Worm (Caenorhabditis elegans) whole organism, early embryonic: Measurements from ENCODE around the gene clec-214.

Experiments used
- B0310.2 ChIP-seq: sonication (generic microtip); optimal IDR thresholded peaks from 2 replicates; lab custom pipeline; 2016; ENCODE audit warnings: mild to moderate bottlenecking, missing genetic modification characterization, missing compliant biosample characterization
- F13C5.2 ChIP-seq: sonication (generic microtip); optimal IDR thresholded peaks from 2 replicates; lab custom pipeline; 2017; ENCODE audit warnings: mild to moderate bottlenecking, missing genetic modification characterization, inconsistent platforms, missing compliant biosample characterization
- aly-1 ChIP-seq: sonication (generic microtip); optimal IDR thresholded peaks from 2 replicates; lab custom pipeline; 2016; ENCODE audit warnings: missing genetic modification characterization, missing compliant biosample characterization
- ama-1 ChIP-seq: fragments of 150-350 bp; optimal IDR thresholded peaks from 2 replicates; lab custom pipeline; 2014
- ceh-13 ChIP-seq: fragments of 200-800 bp; sonication (Bioruptor generic); optimal IDR thresholded peaks from 2 replicates; lab custom pipeline; 2018; ENCODE audit warnings: mild to moderate bottlenecking, missing genetic modification characterization, missing compliant biosample characterization
- ceh-36 ChIP-seq: sonication (generic microtip); optimal IDR thresholded peaks from 2 replicates; lab custom pipeline; 2016; ENCODE audit warnings: missing genetic modification characterization, inconsistent platforms, missing compliant biosample characterization
- ets-7 ChIP-seq: sonication (generic microtip); optimal IDR thresholded peaks from 2 replicates; lab custom pipeline; 2016; ENCODE audit warnings: missing genotype, missing genetic modification characterization, missing compliant biosample characterization
- flt-1 ChIP-seq: fragments of 200-800 bp; sonication (Bioruptor generic); IDR thresholded peaks from 2 replicates; pipeline ENCODE4 v1.3.6; 2022; ENCODE audit warnings: missing genetic modification characterization, missing compliant biosample characterization
- hmbx-1 ChIP-seq: sonication (generic microtip); optimal IDR thresholded peaks from 2 replicates; lab custom pipeline; 2016; ENCODE audit warnings: mild to moderate bottlenecking, missing genetic modification characterization, missing compliant biosample characterization
- hmg-4 ChIP-seq: fragments of 200-800 bp; sonication (Bioruptor generic); optimal IDR thresholded peaks from 2 replicates; lab custom pipeline; 2018; ENCODE audit warnings: mild to moderate bottlenecking, missing genetic modification characterization, missing compliant biosample characterization
- hnd-1 ChIP-seq: sonication (generic microtip); optimal IDR thresholded peaks from 2 replicates; lab custom pipeline; 2016; ENCODE audit warnings: missing genetic modification characterization, missing compliant biosample characterization
- pes-1 ChIP-seq: fragments of 200-800 bp; sonication (Bioruptor generic); IDR thresholded peaks from 2 replicates; pipeline ENCODE4 v1.3.6; 2022; ENCODE audit warnings: missing genetic modification reagents, missing genetic modification characterization, missing compliant biosample characterization
- scrt-1 ChIP-seq: fragments of 200-800 bp; sonication (Bioruptor generic); IDR thresholded peaks from 2 replicates; pipeline ENCODE4 v1.3.6; 2022; ENCODE audit warnings: missing genetic modification characterization, missing compliant biosample characterization
- sea-1 ChIP-seq: fragments of 200-800 bp; sonication (Bioruptor generic); conservative IDR thresholded peaks from 2 replicates; pipeline ENCODE4 v1.3.6; 2022; ENCODE audit warnings: missing genetic modification characterization, missing compliant biosample characterization
- tbx-11 ChIP-seq: fragments of 200-800 bp; sonication (Bioruptor generic); IDR thresholded peaks from 2 replicates; pipeline ENCODE4 v1.3.6; 2022; ENCODE audit warnings: missing genetic modification characterization, missing compliant biosample characterization
- tbx-37 ChIP-seq: fragments of 200-800 bp; sonication (Bioruptor generic); conservative IDR thresholded peaks from 2 replicates; pipeline ENCODE4 v1.3.6; 2022; ENCODE audit warnings: missing genetic modification reagents, missing genetic modification characterization, missing compliant biosample characterization
- tra-4 ChIP-seq: sonication (generic microtip); optimal IDR thresholded peaks from 2 replicates; lab custom pipeline; 2017; ENCODE audit warnings: missing genetic modification characterization, missing compliant biosample characterization

Gene clec-214

DNA sequence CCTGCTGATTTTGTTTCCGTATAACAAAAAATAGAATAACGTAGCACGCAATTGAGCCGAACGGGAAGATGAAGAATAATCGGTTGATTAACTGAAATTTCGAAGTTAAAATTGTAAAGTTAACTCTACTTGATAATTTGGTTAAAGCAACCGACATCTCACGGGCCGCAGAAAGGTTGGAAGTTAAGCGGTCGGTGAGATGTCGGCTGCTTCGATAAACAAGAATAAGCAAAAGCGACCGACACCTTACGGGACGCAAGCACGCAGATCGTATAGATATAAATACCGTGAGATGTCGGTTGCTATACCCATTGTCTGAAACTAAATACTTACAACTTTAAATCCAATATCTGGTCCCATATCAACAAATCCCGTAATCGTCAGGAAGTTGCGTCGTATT, 15.0 kb upstream of the clec-214 start:
- TF ChIP-seq tra-4 (tag; lab: Kevin White, UChicago) (no peak), sea-1 (GFP tag; lab: Robert Waterston, UW) (no peak), hnd-1 (tag; lab: Kevin White, UChicago) (no peak), tbx-37 (no peak), pes-1 (no peak), ets-7 (tag; lab: Kevin White, UChicago) (no peak), F13C5.2 (no peak), ama-1 (no peak), hmbx-1 (no peak), B0310.2 (tag; lab: Kevin White, UChicago) (no peak), aly-1 (tag; lab: Kevin White, UChicago) (no peak), ceh-36 (tag; lab: Kevin White, UChicago) (no peak), ceh-13 (no peak), tbx-11 (GFP tag; lab: Robert Waterston, UW) (no peak), flt-1 (GFP tag; lab: Robert Waterston, UW) (no peak), scrt-1 (GFP tag; lab: Robert Waterston, UW) (no peak), hmg-4 (GFP tag; lab: Kevin White, UChicago) (no peak)

DNA sequence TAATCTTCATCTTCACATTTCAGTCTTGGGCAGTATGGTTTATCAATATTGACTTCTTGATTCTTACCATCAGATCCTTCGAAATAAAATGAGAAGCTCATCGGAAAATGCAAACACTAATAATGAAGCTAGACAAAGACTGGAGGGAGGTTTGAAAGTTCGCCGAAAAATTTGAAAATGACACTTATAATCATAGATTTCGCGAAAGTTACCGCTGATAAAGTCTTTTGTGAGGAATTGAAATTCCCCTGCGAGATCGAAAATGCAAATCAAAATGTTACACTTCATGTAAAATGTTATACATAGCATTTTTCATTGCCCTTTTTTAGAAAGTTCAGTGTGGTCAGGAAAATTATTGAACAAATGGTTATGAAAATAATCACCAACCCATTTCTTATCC, 11.9 kb upstream of the clec-214 start, which contains the start of gene C50E3.7:
C50E3.7 (minus strand) TSS at position 101 of the 400 bp plus-strand sequence.
- TF ChIP-seq flt-1 (GFP tag; lab: Robert Waterston, UW) (no peak), tbx-37 (no peak), ama-1 (no peak), aly-1 (tag; lab: Kevin White, UChicago) (no peak), B0310.2 (tag; lab: Kevin White, UChicago) (no peak), sea-1 (GFP tag; lab: Robert Waterston, UW) (no peak), F13C5.2 (no peak), tra-4 (tag; lab: Kevin White, UChicago) (no peak), scrt-1 (GFP tag; lab: Robert Waterston, UW) (no peak), hmg-4 (GFP tag; lab: Kevin White, UChicago) (no peak), ets-7 (tag; lab: Kevin White, UChicago) (no peak), pes-1 (no peak), ceh-36 (tag; lab: Kevin White, UChicago) (no peak), tbx-11 (GFP tag; lab: Robert Waterston, UW) (no peak), hnd-1 (tag; lab: Kevin White, UChicago) (no peak), hmbx-1 (no peak)

DNA sequence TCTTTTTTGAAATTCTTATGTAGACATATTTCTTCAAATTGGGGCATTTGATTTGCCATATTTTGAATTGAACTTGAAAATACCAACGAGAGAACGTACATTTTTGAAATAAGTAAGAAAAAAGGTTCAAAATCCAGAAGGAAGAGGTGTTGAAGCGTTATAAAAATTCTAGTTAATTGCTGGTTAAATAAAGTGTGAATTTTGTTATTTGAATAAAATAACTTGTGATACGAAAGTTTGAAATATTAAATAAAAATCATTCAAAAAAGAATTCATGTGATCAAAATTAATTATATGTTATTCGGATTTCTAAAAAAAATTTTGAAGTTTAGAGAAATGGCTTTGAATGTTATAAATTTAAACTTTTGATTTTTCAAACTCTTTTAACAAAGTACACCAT, 10.0 kb upstream of the clec-214 start, which contains the start of gene C50E3.9:
C50E3.9 (minus strand) TSS at position 101 of the 400 bp plus-strand sequence.
- TF ChIP-seq hnd-1 (tag; lab: Kevin White, UChicago) (no peak), tbx-11 (GFP tag; lab: Robert Waterston, UW) (no peak), ceh-36 (tag; lab: Kevin White, UChicago) (no peak), ama-1 (no peak), B0310.2 (tag; lab: Kevin White, UChicago) (no peak)

DNA sequence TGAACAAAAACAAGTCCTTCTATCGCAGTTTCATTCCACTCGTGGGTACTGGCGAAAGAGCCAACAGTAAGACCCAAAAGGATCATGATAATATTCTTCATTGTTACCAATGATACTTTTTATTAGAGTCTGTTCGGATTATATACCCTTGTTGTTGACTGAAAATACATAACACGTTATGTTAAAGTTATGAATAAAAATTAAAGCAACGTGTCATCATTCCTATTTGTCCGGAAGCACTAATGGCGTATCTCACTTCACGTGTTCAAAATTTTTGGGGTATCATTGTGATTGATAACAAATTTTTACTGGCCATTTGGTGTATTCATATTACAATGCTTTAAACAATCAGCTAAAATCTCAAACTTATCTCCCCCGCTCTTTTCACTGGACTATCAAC, 8.7 kb upstream of the clec-214 start, which contains the start of gene scl-26:
scl-26 (minus strand) TSS at position 101 of the 400 bp plus-strand sequence.
- no peak for TF ChIP-seq flt-1 (GFP tag; lab: Robert Waterston, UW)
- no peak for TF ChIP-seq tbx-37
- TF ChIP-seq scrt-1 (GFP tag; lab: Robert Waterston, UW) = no peak
- no peak for TF ChIP-seq aly-1 (tag; lab: Kevin White, UChicago)

DNA sequence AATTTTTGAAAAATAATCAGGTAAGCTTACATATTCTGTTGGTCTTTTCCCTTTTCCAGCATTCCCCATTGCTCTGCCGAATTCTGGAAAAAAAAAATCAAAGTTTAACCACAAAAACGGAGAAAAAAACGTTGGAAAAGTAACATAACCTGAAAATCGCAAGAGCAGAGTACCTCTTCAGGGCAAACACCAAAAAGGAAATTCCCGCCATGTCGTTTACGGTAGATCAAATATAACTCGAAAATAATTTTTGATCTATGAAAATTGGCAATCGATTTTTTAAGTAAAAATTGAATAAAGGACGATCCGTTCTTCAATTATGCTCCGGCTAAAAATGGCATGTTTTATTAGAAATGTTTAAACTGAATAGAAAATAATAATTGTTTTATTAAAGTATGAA, 6.8 kb upstream of the clec-214 start, which contains the start of gene C50E3.11:
C50E3.11 (minus strand) TSS at position 83 of the 400 bp plus-strand sequence.
- no peak for TF ChIP-seq sea-1 (GFP tag; lab: Robert Waterston, UW)
- no peak for TF ChIP-seq tbx-37
- no peak for TF ChIP-seq flt-1 (GFP tag; lab: Robert Waterston, UW)
- TF ChIP-seq B0310.2 (tag; lab: Kevin White, UChicago) = no peak
- no peak for TF ChIP-seq hmg-4 (GFP tag; lab: Kevin White, UChicago)
- TF ChIP-seq ets-7 (tag; lab: Kevin White, UChicago) = no peak
- TF ChIP-seq scrt-1 (GFP tag; lab: Robert Waterston, UW) = no peak

DNA sequence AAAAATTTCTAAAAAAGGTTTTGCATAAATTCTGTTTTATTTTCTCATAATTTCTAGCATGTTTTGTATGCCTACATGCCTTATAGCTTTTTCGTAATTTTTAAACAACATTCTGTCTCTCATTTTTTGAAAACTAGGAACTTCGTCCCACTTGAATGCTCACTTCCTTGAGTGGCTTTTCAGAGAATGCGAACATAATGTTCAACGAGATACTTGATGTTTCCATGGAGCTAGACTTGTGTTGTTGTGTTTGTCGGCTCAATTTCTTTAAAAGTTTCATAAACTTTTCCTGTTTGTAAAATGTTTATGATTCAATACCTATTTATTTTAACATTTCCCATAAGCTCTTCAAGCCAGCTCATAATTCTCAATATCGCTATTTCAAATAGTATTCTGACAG, 5.3 kb upstream of the clec-214 start, which contains the start of gene clec-213:
clec-213 (plus strand) TSS at position 301 of the 400 bp plus-strand sequence.
- TF ChIP-seq hmbx-1 = no peak
- TF ChIP-seq hnd-1 (tag; lab: Kevin White, UChicago) = no peak
- no peak for TF ChIP-seq tbx-37
- no peak for TF ChIP-seq hmg-4 (GFP tag; lab: Kevin White, UChicago)
- TF ChIP-seq ceh-36 (tag; lab: Kevin White, UChicago) = no peak
- TF ChIP-seq F13C5.2 = no peak
- no peak for TF ChIP-seq ama-1
- no peak for TF ChIP-seq pes-1
- no peak for TF ChIP-seq sea-1 (GFP tag; lab: Robert Waterston, UW)
- no peak for TF ChIP-seq tbx-11 (GFP tag; lab: Robert Waterston, UW)
- TF ChIP-seq ceh-13 = no peak
- TF ChIP-seq ets-7 (tag; lab: Kevin White, UChicago) = no peak
- no peak for TF ChIP-seq flt-1 (GFP tag; lab: Robert Waterston, UW)

DNA sequence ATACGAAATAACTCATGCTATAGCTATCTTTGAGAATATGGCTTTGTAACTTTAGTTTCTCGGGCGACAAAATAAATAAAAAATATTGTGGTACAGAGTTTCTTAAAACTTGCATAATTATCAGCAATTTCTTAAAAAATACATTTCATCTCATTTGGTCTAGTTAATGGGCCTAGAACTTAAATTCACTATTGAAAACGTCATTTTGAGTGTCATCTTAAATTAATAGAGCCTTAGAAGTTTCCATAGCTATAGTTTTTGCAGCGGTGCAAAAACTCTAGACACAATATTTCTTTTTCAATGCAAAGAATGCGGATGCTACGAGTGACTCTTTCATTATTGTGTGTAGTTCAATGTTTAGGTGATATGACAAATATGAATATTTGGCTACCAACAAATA, 1.9 kb downstream of the clec-214 start, which contains the start of gene clec-215:
clec-215 (plus strand) TSS at position 301 of the 400 bp plus-strand sequence.
- TF ChIP-seq scrt-1 (GFP tag; lab: Robert Waterston, UW) = no peak
- no peak for TF ChIP-seq tbx-37
- TF ChIP-seq F13C5.2 = no peak
- TF ChIP-seq ceh-36 (tag; lab: Kevin White, UChicago) = no peak
- no peak for TF ChIP-seq sea-1 (GFP tag; lab: Robert Waterston, UW)
- TF ChIP-seq flt-1 (GFP tag; lab: Robert Waterston, UW) = no peak
- TF ChIP-seq B0310.2 (tag; lab: Kevin White, UChicago) = no peak
- TF ChIP-seq tra-4 (tag; lab: Kevin White, UChicago) = no peak
- no peak for TF ChIP-seq hmg-4 (GFP tag; lab: Kevin White, UChicago)
- TF ChIP-seq hnd-1 (tag; lab: Kevin White, UChicago) = no peak
- no peak for TF ChIP-seq hmbx-1
- TF ChIP-seq tbx-11 (GFP tag; lab: Robert Waterston, UW) = no peak
- no peak for TF ChIP-seq ama-1
- TF ChIP-seq aly-1 (tag; lab: Kevin White, UChicago) = no peak
- TF ChIP-seq pes-1 = no peak
- no peak for TF ChIP-seq ceh-13
- TF ChIP-seq ets-7 (tag; lab: Kevin White, UChicago) = no peak
